Fruit fly (Drosophila melanogaster) whole organism, embryonic: ENCODE data around the gene form3.
A peak's percentile ranks its signal among the peaks of the same experiment; 100 is the strongest.

Experiments used
- Atf3 ChIP-seq: fragments of 200-800 bp; sonication (Bioruptor generic); optimal IDR thresholded peaks from 3 replicates; lab custom pipeline; 2016; ENCODE audit warnings: missing biosample characterization, missing genetic modification characterization
- Blimp-1 ChIP-seq: fragments of 200-800 bp; sonication (Bioruptor generic); optimal IDR thresholded peaks from 3 replicates; lab custom pipeline; 2018; ENCODE audit warnings: missing biosample characterization, missing genetic modification characterization, mild to moderate bottlenecking, moderate library complexity, missing genetic modification reagents
- BtbVII ChIP-seq: fragments of 200-800 bp; sonication (Bioruptor generic); optimal IDR thresholded peaks from 3 replicates; lab custom pipeline; 2017; ENCODE audit warnings: missing biosample characterization, mild to moderate bottlenecking, missing genetic modification characterization
- CG10147 ChIP-seq: fragments of 200-800 bp; sonication (Bioruptor generic); optimal IDR thresholded peaks from 2 replicates; lab custom pipeline; 2019; ENCODE audit warnings: missing biosample characterization, mild to moderate bottlenecking, missing genetic modification characterization, moderate library complexity
- CG11085 ChIP-seq: fragments of 200-800 bp; sonication (Bioruptor generic); IDR thresholded peaks from 2 replicates; pipeline ENCODE4 v1.3.6; 2022; ENCODE audit warnings: missing biosample characterization, missing genetic modification characterization
- CG12104 ChIP-seq: fragments of 200-800 bp; sonication (Bioruptor generic); optimal IDR thresholded peaks from 3 replicates; lab custom pipeline; 2016; ENCODE audit warnings: missing biosample characterization, missing genetic modification characterization
- CG13287 ChIP-seq: fragments of 200-800 bp; sonication (Bioruptor generic); IDR thresholded peaks from 2 replicates; pipeline ENCODE4 v1.3.6; 2022; ENCODE audit warnings: missing biosample characterization, missing genetic modification characterization; ENCODE audit not compliant: partially characterized antibody
- CG14710 ChIP-seq: fragments of 200-800 bp; sonication (Bioruptor generic); optimal IDR thresholded peaks from 3 replicates; lab custom pipeline; 2019; ENCODE audit warnings: missing biosample characterization, mild to moderate bottlenecking, missing genetic modification characterization, moderate library complexity
- CG15011 ChIP-seq: fragments of 200-800 bp; sonication (Bioruptor generic); optimal IDR thresholded peaks from 3 replicates; lab custom pipeline; 2018; ENCODE audit warnings: missing biosample characterization, mild to moderate bottlenecking, missing genetic modification characterization
- CG15696 ChIP-seq: fragments of 200-800 bp; sonication (Bioruptor generic); optimal IDR thresholded peaks from 2 replicates; lab custom pipeline; 2019; ENCODE audit warnings: missing biosample characterization, mild to moderate bottlenecking, missing genetic modification characterization, moderate library complexity
- CG1603 ChIP-seq: fragments of 200-800 bp; sonication (Bioruptor generic); optimal IDR thresholded peaks from 2 replicates; lab custom pipeline; 2019; ENCODE audit warnings: missing biosample characterization, mild to moderate bottlenecking, missing genetic modification characterization, moderate library complexity
- CG17359 ChIP-seq: fragments of 200-800 bp; sonication (Bioruptor generic); optimal IDR thresholded peaks from 3 replicates; lab custom pipeline; 2018; ENCODE audit warnings: missing biosample characterization, mild to moderate bottlenecking, missing genetic modification characterization, moderate library complexity
- CG17829 ChIP-seq: fragments of 200-800 bp; optimal IDR thresholded peaks from 2 replicates; lab custom pipeline; 2019; ENCODE audit warnings: missing biosample characterization, mild to moderate bottlenecking, missing genetic modification characterization, moderate library complexity
- CG18619 ChIP-seq: fragments of 200-800 bp; sonication (Bioruptor generic); optimal IDR thresholded peaks from 3 replicates; lab custom pipeline; 2017; ENCODE audit warnings: missing biosample characterization, mild to moderate bottlenecking, missing genetic modification characterization
- CG18764 ChIP-seq: fragments of 200-800 bp; sonication (Bioruptor generic); optimal IDR thresholded peaks from 3 replicates; lab custom pipeline; 2016; ENCODE audit warnings: missing biosample characterization, missing genetic modification characterization
- CG2678 ChIP-seq: fragments of 200-800 bp; sonication (Bioruptor generic); optimal IDR thresholded peaks from 3 replicates; lab custom pipeline; 2019; ENCODE audit warnings: missing biosample characterization, mild to moderate bottlenecking, missing genetic modification characterization, moderate library complexity
- CG30403 ChIP-seq: fragments of 200-800 bp; sonication (Bioruptor generic); optimal IDR thresholded peaks from 3 replicates; lab custom pipeline; 2016; ENCODE audit warnings: missing biosample characterization, missing genetic modification characterization
- CG3847 ChIP-seq: fragments of 200-800 bp; sonication (Bioruptor generic); IDR thresholded peaks from 2 replicates; pipeline ENCODE4 v1.3.6; 2022; ENCODE audit warnings: missing biosample characterization, missing genetic modification characterization
- CG4424 ChIP-seq: fragments of 200-800 bp; sonication (Bioruptor generic); optimal IDR thresholded peaks from 3 replicates; lab custom pipeline; 2016; ENCODE audit warnings: missing biosample characterization, missing genetic modification characterization
- CG4820 ChIP-seq: fragments of 200-800 bp; sonication (Bioruptor generic); optimal IDR thresholded peaks from 3 replicates; lab custom pipeline; 2016; ENCODE audit warnings: missing biosample characterization, missing genetic modification characterization
- CG6689 ChIP-seq: fragments of 200-800 bp; sonication (Bioruptor generic); IDR thresholded peaks from 2 replicates; pipeline ENCODE4 v1.3.6; 2022; ENCODE audit warnings: missing biosample characterization, missing genetic modification characterization
- CG6765 ChIP-seq: fragments of 200-800 bp; sonication (Bioruptor generic); optimal IDR thresholded peaks from 3 replicates; lab custom pipeline; 2017; ENCODE audit warnings: missing biosample characterization, mild to moderate bottlenecking, missing genetic modification characterization
- CG7372 ChIP-seq: fragments of 200-800 bp; sonication (Bioruptor generic); IDR thresholded peaks from 2 replicates; pipeline ENCODE4 v1.3.6; 2022; ENCODE audit warnings: missing biosample characterization, missing genetic modification characterization
- CG7839 ChIP-seq: fragments of 200-800 bp; sonication (Bioruptor generic); optimal IDR thresholded peaks from 3 replicates; lab custom pipeline; 2018; ENCODE audit warnings: missing biosample characterization, mild to moderate bottlenecking, missing genetic modification characterization, moderate library complexity
- CG8089 ChIP-seq: fragments of 200-800 bp; sonication (Bioruptor generic); optimal IDR thresholded peaks from 3 replicates; lab custom pipeline; 2016; ENCODE audit warnings: missing biosample characterization, missing genetic modification characterization
- CG8765 ChIP-seq: fragments of 200-800 bp; sonication (Bioruptor generic); IDR thresholded peaks from 2 replicates; pipeline ENCODE4 v1.3.6; 2022; ENCODE audit warnings: missing biosample characterization, missing genetic modification characterization
- CG9215 ChIP-seq: fragments of 200-800 bp; sonication (Bioruptor generic); IDR thresholded peaks from 2 replicates; pipeline ENCODE4 v1.3.6; 2022; ENCODE audit warnings: missing biosample characterization, missing genetic modification characterization
- Chrac-16 ChIP-seq: fragments of 200-800 bp; sonication (Bioruptor generic); optimal IDR thresholded peaks from 3 replicates; lab custom pipeline; 2016; ENCODE audit warnings: missing biosample characterization, missing genetic modification characterization
- CrebB ChIP-seq: fragments of 200-800 bp; sonication (Bioruptor generic); optimal IDR thresholded peaks from 3 replicates; lab custom pipeline; 2018; ENCODE audit warnings: missing biosample characterization, mild to moderate bottlenecking, missing genetic modification characterization
- E2f1 ChIP-seq: fragments of 200-800 bp; sonication (Bioruptor generic); IDR thresholded peaks from 2 replicates; pipeline ENCODE4 v1.3.6; 2022; ENCODE audit warnings: missing biosample characterization, missing genetic modification characterization
- Elba2 ChIP-seq: fragments of 200-800 bp; sonication (Bioruptor generic); optimal IDR thresholded peaks from 3 replicates; lab custom pipeline; 2016; ENCODE audit warnings: missing biosample characterization, missing genetic modification characterization
- HHEX ChIP-seq: fragments of 200-800 bp; sonication (Bioruptor generic); optimal IDR thresholded peaks from 3 replicates; lab custom pipeline; 2017; ENCODE audit warnings: missing biosample characterization, mild to moderate bottlenecking, missing genetic modification characterization, missing genetic modification reagents
- Med ChIP-seq: fragments of 200-800 bp; sonication (Bioruptor generic); peaks from one replicate; lab custom pipeline; 2016; ENCODE audit warnings: missing biosample characterization, missing genetic modification characterization, mild to moderate bottlenecking, inconsistent platforms, moderate library complexity
- Pdp1 ChIP-seq, 2 experiments: fragments of 200-800 bp; sonication (Bioruptor generic); optimal IDR thresholded peaks; 3 replicates each; lab custom pipeline; 2016; ENCODE audit warnings: missing biosample characterization in 2 of 2, missing genetic modification characterization in 2 of 2, mild to moderate bottlenecking in 1 of 2, moderate library complexity in 1 of 2
- Side ChIP-seq: fragments of 200-800 bp; sonication (Bioruptor generic); optimal IDR thresholded peaks from 2 replicates; lab custom pipeline; 2016; ENCODE audit warnings: missing biosample characterization, missing genetic modification characterization
- Six4 ChIP-seq: fragments of 200-800 bp; sonication (Bioruptor generic); optimal IDR thresholded peaks from 2 replicates; lab custom pipeline; 2016; ENCODE audit warnings: missing biosample characterization, missing genetic modification characterization
- Sox100B ChIP-seq: fragments of 200-800 bp; sonication (Bioruptor generic); optimal IDR thresholded peaks from 3 replicates; lab custom pipeline; 2018; ENCODE audit warnings: missing biosample characterization, mild to moderate bottlenecking, missing genetic modification characterization
- Sox102F ChIP-seq: fragments of 200-800 bp; sonication (Bioruptor generic); optimal IDR thresholded peaks from 2 replicates; lab custom pipeline; 2018; ENCODE audit warnings: missing biosample characterization, mild to moderate bottlenecking, missing genetic modification characterization, moderate library complexity
- Spps ChIP-seq: fragments of 200-800 bp; sonication (Bioruptor generic); optimal IDR thresholded peaks from 2 replicates; lab custom pipeline; 2018; ENCODE audit warnings: missing biosample characterization, mild to moderate bottlenecking, missing genetic modification characterization
- Vsx1 ChIP-seq: fragments of 200-800 bp; sonication (Bioruptor generic); optimal IDR thresholded peaks from 2 replicates; lab custom pipeline; 2017; ENCODE audit warnings: missing biosample characterization, mild to moderate bottlenecking, missing genetic modification characterization, missing genetic modification reagents
- ac ChIP-seq: fragments of 200-800 bp; sonication (Bioruptor generic); optimal IDR thresholded peaks from 3 replicates; lab custom pipeline; 2017; ENCODE audit warnings: missing biosample characterization, mild to moderate bottlenecking, missing genetic modification characterization
- al ChIP-seq: fragments of 200-800 bp; sonication (Bioruptor generic); IDR thresholded peaks from 2 replicates; pipeline ENCODE4 v1.3.6; 2022; ENCODE audit warnings: missing biosample characterization, missing genetic modification characterization
- ap ChIP-seq: fragments of 200-800 bp; sonication (Bioruptor generic); IDR thresholded peaks from 2 replicates; pipeline ENCODE4 v1.3.6; 2022; ENCODE audit warnings: missing biosample characterization, missing genetic modification characterization
- ase ChIP-seq: fragments of 200-800 bp; sonication (Bioruptor generic); IDR thresholded peaks from 3 replicates; pipeline ENCODE4 v1.3.6; 2022; ENCODE audit warnings: missing biosample characterization, missing genetic modification characterization
- bsh ChIP-seq, 2 experiments: fragments of 200-800 bp; sonication (Bioruptor generic); optimal IDR thresholded peaks; 2 replicates each; lab custom pipeline; 2017 to 2018; ENCODE audit warnings: mild to moderate bottlenecking in 2 of 2, missing biosample characterization in 2 of 2, missing genetic modification characterization in 2 of 2, moderate library complexity in 1 of 2
- danr ChIP-seq: fragments of 200-800 bp; sonication (Bioruptor generic); IDR thresholded peaks from 2 replicates; pipeline ENCODE4 v1.3.6; 2022; ENCODE audit warnings: missing biosample characterization, missing genetic modification characterization
- grau ChIP-seq: fragments of 200-800 bp; optimal IDR thresholded peaks from 3 replicates; lab custom pipeline; 2019; ENCODE audit warnings: missing biosample characterization, mild to moderate bottlenecking, missing genetic modification characterization, moderate library complexity
- insv ChIP-seq, 2 experiments: fragments of 200-800 bp; sonication (Bioruptor generic); optimal IDR thresholded peaks; 3 replicates each; lab custom pipeline; 2016 to 2018; ENCODE audit warnings: missing biosample characterization in 2 of 2, missing genetic modification characterization in 2 of 2
- lab ChIP-seq: fragments of 200-800 bp; sonication (Bioruptor generic); optimal IDR thresholded peaks from 3 replicates; lab custom pipeline; 2017; ENCODE audit warnings: missing biosample characterization, missing genetic modification characterization, mild to moderate bottlenecking, moderate library complexity, missing genetic modification reagents
- nmo ChIP-seq: fragments of 200-800 bp; sonication (Bioruptor generic); optimal IDR thresholded peaks from 2 replicates; lab custom pipeline; 2018; ENCODE audit warnings: missing biosample characterization, mild to moderate bottlenecking, missing genetic modification characterization, moderate library complexity
- sens ChIP-seq: fragments of 200-800 bp; sonication (Bioruptor generic); peaks from one replicate; lab custom pipeline; 2016; ENCODE audit warnings: missing biosample characterization, missing genetic modification characterization
- vfl ChIP-seq: fragments of 200-800 bp; sonication (Bioruptor generic); optimal IDR thresholded peaks from 2 replicates; lab custom pipeline; 2016; ENCODE audit warnings: missing biosample characterization, missing genetic modification characterization

The form3 gene

dm6 chr3L:7153634-7154033 lies 59.0 kb downstream of the form3 start (continued):
- TF ChIP-seq Pdp1 (GFP tag; optimal IDR thresholded peaks at IDR 0.05; lab: Kevin White, UChicago) (no peak), Six4 (GFP tag; lab: Kevin White, UChicago) (no peak), Atf3 (GFP tag; lab: Kevin White, UChicago) (no peak), nmo (GFP tag; lab: Kevin White, UChicago) (peak; percentile 26), ac (no peak), CG1603 (tag; lab: Kevin White, UChicago) (peak; percentile 8), Elba2 (GFP tag; lab: Kevin White, UChicago) (no peak), CG9215 (no peak), CG11085 (GFP tag; lab: Robert Waterston, UW) (no peak), CG10147 (GFP tag; lab: Kevin White, UChicago) (no peak), Spps (tag; lab: Kevin White, UChicago) (no peak), CG7839 (tag; lab: Kevin White, UChicago) (peak; percentile 14), E2f1 (no peak), insv (GFP tag; optimal IDR thresholded peaks at IDR 0.05; lab: Kevin White, UChicago) (no peak), CG15696 (tag; lab: Kevin White, UChicago) (no peak), Sox100B (GFP tag; lab: Kevin White, UChicago) (peak; percentile 2), bsh (GFP tag; optimal IDR thresholded peaks at IDR 0.05; lab: Kevin White, UChicago) (peak; percentile 8 to 30), lab (GFP tag; lab: Kevin White, UChicago) (peak; percentile 26), CG3847 (no peak), CG7372 (GFP tag; lab: Robert Waterston, UW) (no peak), CG8089 (no peak), danr (GFP tag; lab: Robert Waterston, UW) (no peak), Blimp-1 (peak; percentile 34), sens (GFP tag; lab: Kevin White, UChicago) (peak; percentile 76), al (no peak), CrebB (no peak), CG4820 (GFP tag; lab: Kevin White, UChicago) (no peak), CG8765 (GFP tag; lab: Robert Waterston, UW) (no peak), vfl (no peak), CG12104 (GFP tag; lab: Kevin White, UChicago) (no peak), CG6689 (GFP tag; lab: Robert Waterston, UW) (no peak), CG30403 (peak; percentile 13), Side (GFP tag; lab: Kevin White, UChicago) (no peak), Vsx1 (GFP tag; lab: Kevin White, UChicago) (no peak), Med (GFP tag; lab: Kevin White, UChicago) (peak; percentile 20), CG14710 (tag; lab: Kevin White, UChicago) (peak; percentile 1), CG13287 (GFP tag; lab: Robert Waterston, UW) (no peak), ap (no peak), CG18619 (GFP tag; lab: Kevin White, UChicago) (no peak), CG6765 (GFP tag; lab: Kevin White, UChicago) (no peak), HHEX (GFP tag; lab: Kevin White, UChicago) (no peak), CG18764 (GFP tag; lab: Kevin White, UChicago) (no peak), CG4424 (GFP tag; lab: Kevin White, UChicago) (peak; percentile 28), CG17359 (tag; lab: Kevin White, UChicago) (peak; percentile 1), Sox102F (GFP tag; lab: Kevin White, UChicago) (peak; percentile 36), CG15011 (no peak), BtbVII (GFP tag; lab: Kevin White, UChicago) (no peak), Chrac-16 (no peak), CG2678 (tag; lab: Kevin White, UChicago) (peak; percentile 40), CG17829 (peak; percentile 2), ase (GFP tag; lab: Robert Waterston, UW) (no peak), grau (tag; lab: Kevin White, UChicago) (peak; percentile 24)
